Worm (Caenorhabditis elegans): ENCODE measurements around the gene M199.135.

DNA sequence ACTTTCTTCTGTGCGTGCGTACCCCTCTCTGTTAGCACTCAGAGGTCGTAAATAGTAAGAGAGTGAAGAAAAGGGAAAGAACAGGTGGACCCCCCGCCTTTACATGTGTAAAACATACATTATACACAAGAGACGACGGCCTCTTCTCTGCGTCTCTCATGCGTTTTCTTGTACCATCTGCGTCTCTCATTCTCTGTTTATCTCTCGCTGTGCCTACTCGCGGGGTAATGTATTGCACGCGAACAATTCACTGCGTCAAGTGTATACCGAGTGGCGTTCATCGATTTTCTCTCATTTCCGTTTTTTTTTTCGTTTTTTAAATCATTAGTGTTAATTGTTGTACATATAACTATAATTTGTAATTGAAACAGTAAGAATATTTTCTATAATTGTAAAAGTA, 7.2 kb upstream of the M199.135 start:
- no peak for TF ChIP-seq dao-5 (tag; optimal IDR thresholded peaks at IDR 0.05)
- no peak for TF ChIP-seq him-1 (tag; optimal IDR thresholded peaks at IDR 0.05)
